Fruit fly (Drosophila melanogaster) whole organism, embryonic: ENCODE data around the gene CG7276.

Experiments
- B-H2 ChIP-seq: fragments of 200-800 bp; sonication (Bioruptor generic); optimal IDR thresholded peaks from 2 replicates; lab custom pipeline; 2018; ENCODE audit warnings: missing biosample characterization, mild to moderate bottlenecking, missing genetic modification characterization
- BEAF-32 ChIP-seq: fragments of 200-800 bp; sonication (Bioruptor generic); optimal IDR thresholded peaks from 3 replicates; lab custom pipeline; 2017; ENCODE audit warnings: missing biosample characterization, missing genetic modification characterization, mild to moderate bottlenecking, moderate library complexity, missing genetic modification reagents
- Bgb ChIP-seq: fragments of 200-800 bp; sonication (Bioruptor generic); IDR thresholded peaks from 2 replicates; pipeline ENCODE4 v1.3.6; 2022; ENCODE audit warnings: missing biosample characterization, missing genetic modification characterization; ENCODE audit not compliant: partially characterized antibody
- CG10147 ChIP-seq: fragments of 200-800 bp; sonication (Bioruptor generic); optimal IDR thresholded peaks from 2 replicates; lab custom pipeline; 2019; ENCODE audit warnings: missing biosample characterization, mild to moderate bottlenecking, missing genetic modification characterization, moderate library complexity
- CG10267 ChIP-seq: fragments of 200-800 bp; sonication (Bioruptor generic); optimal IDR thresholded peaks from 2 replicates; lab custom pipeline; 2018; ENCODE audit warnings: missing biosample characterization, mild to moderate bottlenecking, missing genetic modification characterization, moderate library complexity
- CG14965 ChIP-seq: fragments of 200-800 bp; sonication (Bioruptor generic); optimal IDR thresholded peaks from 2 replicates; lab custom pipeline; 2016; ENCODE audit warnings: missing biosample characterization, missing genetic modification characterization, borderline replicate concordance
- CG15514 ChIP-seq: fragments of 200-800 bp; sonication (Bioruptor generic); optimal IDR thresholded peaks from 3 replicates; lab custom pipeline; 2017; ENCODE audit warnings: missing biosample characterization, missing genetic modification characterization, mild to moderate bottlenecking, moderate library complexity, missing genetic modification reagents
- CG15601 ChIP-seq: fragments of 200-800 bp; sonication (Bioruptor generic); optimal IDR thresholded peaks from 3 replicates; lab custom pipeline; 2019; ENCODE audit warnings: missing biosample characterization, mild to moderate bottlenecking, missing genetic modification characterization, moderate library complexity
- CG17568 ChIP-seq: fragments of 200-800 bp; sonication (Bioruptor generic); optimal IDR thresholded peaks from 2 replicates; lab custom pipeline; 2018; ENCODE audit warnings: missing biosample characterization, mild to moderate bottlenecking, missing genetic modification characterization, moderate library complexity
- CG17829 ChIP-seq: fragments of 200-800 bp; optimal IDR thresholded peaks from 2 replicates; lab custom pipeline; 2019; ENCODE audit warnings: missing biosample characterization, mild to moderate bottlenecking, missing genetic modification characterization, moderate library complexity
- CG2116 ChIP-seq: fragments of 200-800 bp; sonication (Bioruptor generic); optimal IDR thresholded peaks from 3 replicates; lab custom pipeline; 2018; ENCODE audit warnings: missing biosample characterization, mild to moderate bottlenecking, missing genetic modification characterization
- CG2712 ChIP-seq: fragments of 200-800 bp; optimal IDR thresholded peaks from 3 replicates; lab custom pipeline; 2019; ENCODE audit warnings: missing biosample characterization, mild to moderate bottlenecking, missing genetic modification characterization, moderate library complexity
- CG2875 ChIP-seq: fragments of 200-800 bp; sonication (Bioruptor generic); optimal IDR thresholded peaks from 2 replicates; lab custom pipeline; 2017; ENCODE audit warnings: missing biosample characterization, mild to moderate bottlenecking, missing genetic modification characterization, missing genetic modification reagents
- CG30020 ChIP-seq: fragments of 200-800 bp; optimal IDR thresholded peaks from 2 replicates; lab custom pipeline; 2019; ENCODE audit warnings: missing biosample characterization, mild to moderate bottlenecking, missing genetic modification characterization, moderate library complexity
- CG33557 ChIP-seq: fragments of 200-800 bp; sonication (Bioruptor generic); optimal IDR thresholded peaks from 2 replicates; lab custom pipeline; 2019; ENCODE audit warnings: missing biosample characterization, mild to moderate bottlenecking, missing genetic modification characterization, moderate library complexity
- CG4617 ChIP-seq: fragments of 200-800 bp; sonication (Bioruptor generic); optimal IDR thresholded peaks from 3 replicates; lab custom pipeline; 2016; ENCODE audit warnings: missing biosample characterization, missing genetic modification characterization, borderline replicate concordance
- CG6854 ChIP-seq: fragments of 200-800 bp; sonication (Bioruptor generic); optimal IDR thresholded peaks from 3 replicates; lab custom pipeline; 2017; ENCODE audit warnings: missing biosample characterization, mild to moderate bottlenecking, missing genetic modification characterization
- CG8290 ChIP-seq, 3 experiments: fragments of 200-800 bp; sonication (Bioruptor generic); optimal IDR thresholded peaks; 2 replicates each; lab custom pipeline; 2016 to 2019; ENCODE audit warnings: missing biosample characterization in 3 of 3, missing genetic modification characterization in 3 of 3, mild to moderate bottlenecking in 2 of 3, moderate library complexity in 1 of 3
- Doc3 ChIP-seq: fragments of 200-800 bp; sonication (Bioruptor generic); IDR thresholded peaks from 3 replicates; pipeline ENCODE4 v1.3.6; 2022; ENCODE audit warnings: missing biosample characterization, missing genetic modification characterization; ENCODE audit not compliant: partially characterized antibody
- Dp ChIP-seq: fragments of 200-800 bp; sonication (Bioruptor generic); optimal IDR thresholded peaks from 2 replicates; lab custom pipeline; 2018; ENCODE audit warnings: missing biosample characterization, mild to moderate bottlenecking, missing genetic modification characterization, moderate library complexity
- E2f2 ChIP-seq: fragments of 200-800 bp; sonication (Bioruptor generic); IDR thresholded peaks from 2 replicates; pipeline ENCODE4 v1.3.6; 2022; ENCODE audit warnings: missing biosample characterization, missing genetic modification characterization
- HLH4C ChIP-seq: fragments of 200-800 bp; sonication (Bioruptor generic); IDR thresholded peaks from 3 replicates; pipeline ENCODE4 v1.3.6; 2022; ENCODE audit warnings: missing biosample characterization, missing genetic modification characterization; ENCODE audit not compliant: partially characterized antibody
- Lhr ChIP-seq: fragments of 200-800 bp; sonication (Bioruptor generic); optimal IDR thresholded peaks from 3 replicates; lab custom pipeline; 2017; ENCODE audit warnings: mild to moderate bottlenecking, missing biosample characterization, missing genetic modification reagents, missing genetic modification characterization
- MESR4 ChIP-seq: fragments of 200-800 bp; sonication (Bioruptor generic); optimal IDR thresholded peaks from 2 replicates; lab custom pipeline; 2018; ENCODE audit warnings: missing biosample characterization, mild to moderate bottlenecking, missing genetic modification characterization, moderate library complexity
- Meics ChIP-seq: fragments of 200-800 bp; sonication (Bioruptor generic); optimal IDR thresholded peaks from 2 replicates; lab custom pipeline; 2017; ENCODE audit warnings: missing biosample characterization, mild to moderate bottlenecking, missing genetic modification characterization
- NC2β ChIP-seq: fragments of 200-800 bp; sonication (Bioruptor generic); optimal IDR thresholded peaks from 2 replicates; lab custom pipeline; 2016; ENCODE audit warnings: missing biosample characterization, missing genetic modification characterization
- Nf-YC ChIP-seq: fragments of 200-800 bp; optimal IDR thresholded peaks from 3 replicates; lab custom pipeline; 2019; ENCODE audit warnings: missing biosample characterization, mild to moderate bottlenecking, missing genetic modification characterization, moderate library complexity
- YL-1 ChIP-seq: fragments of 200-800 bp; sonication (Bioruptor generic); optimal IDR thresholded peaks from 3 replicates; lab custom pipeline; 2017; ENCODE audit warnings: missing biosample characterization, mild to moderate bottlenecking, missing genetic modification characterization
- amos ChIP-seq: fragments of 200-800 bp; sonication (Bioruptor generic); IDR thresholded peaks from 2 replicates; pipeline ENCODE4 v1.3.6; 2022; ENCODE audit warnings: missing biosample characterization, missing genetic modification characterization; ENCODE audit not compliant: partially characterized antibody
- bowl ChIP-seq: fragments of 200-800 bp; sonication (Bioruptor generic); IDR thresholded peaks from 2 replicates; pipeline ENCODE4 v1.3.6; 2022; ENCODE audit warnings: missing biosample characterization, missing genetic modification characterization
- chinmo ChIP-seq: fragments of 200-800 bp; sonication (Bioruptor generic); IDR thresholded peaks from 4 replicates; pipeline ENCODE4 v1.3.6; 2022; ENCODE audit warnings: missing biosample characterization, missing genetic modification characterization; ENCODE audit not compliant: partially characterized antibody
- eve ChIP-seq, 2 experiments: fragments of >200 bp; optimal IDR thresholded peaks; 2 replicates each; lab custom pipeline; 2017; ENCODE audit warnings: missing biosample characterization in 2 of 2, missing genetic modification characterization in 2 of 2
- exex ChIP-seq: fragments of 200-800 bp; sonication (Bioruptor generic); optimal IDR thresholded peaks from 4 replicates; lab custom pipeline; 2018; ENCODE audit warnings: missing biosample characterization, mild to moderate bottlenecking, missing genetic modification characterization, moderate library complexity
- gfzf ChIP-seq: fragments of 200-800 bp; sonication (Bioruptor generic); optimal IDR thresholded peaks from 2 replicates; lab custom pipeline; 2016; ENCODE audit warnings: missing biosample characterization, mild to moderate bottlenecking, missing genetic modification characterization, moderate library complexity
- gsb-n ChIP-seq: fragments of 200-800 bp; sonication (Bioruptor generic); optimal IDR thresholded peaks from 3 replicates; lab custom pipeline; 2018; ENCODE audit warnings: missing biosample characterization, mild to moderate bottlenecking, missing genetic modification characterization
- hbn ChIP-seq: fragments of 200-800 bp; sonication (Bioruptor generic); IDR thresholded peaks from 2 replicates; pipeline ENCODE4 v1.3.6; 2022; ENCODE audit warnings: missing biosample characterization, missing genetic modification characterization; ENCODE audit not compliant: partially characterized antibody
- nerfin-1 ChIP-seq: fragments of 200-800 bp; sonication (Bioruptor generic); optimal IDR thresholded peaks from 3 replicates; lab custom pipeline; 2019; ENCODE audit warnings: missing biosample characterization, mild to moderate bottlenecking, missing genetic modification characterization, moderate library complexity
- nmo ChIP-seq: fragments of 200-800 bp; sonication (Bioruptor generic); optimal IDR thresholded peaks from 2 replicates; lab custom pipeline; 2018; ENCODE audit warnings: missing biosample characterization, mild to moderate bottlenecking, missing genetic modification characterization, moderate library complexity
- onecut ChIP-seq: fragments of 200-800 bp; sonication (Bioruptor generic); IDR thresholded peaks from 2 replicates; pipeline ENCODE4 v1.3.6; 2022; ENCODE audit warnings: missing biosample characterization, missing genetic modification characterization
- pzg ChIP-seq: fragments of 200-800 bp; sonication (Bioruptor generic); optimal IDR thresholded peaks from 3 replicates; lab custom pipeline; 2018; ENCODE audit warnings: missing biosample characterization, mild to moderate bottlenecking, missing genetic modification characterization, moderate library complexity
- stwl ChIP-seq: fragments of 200-800 bp; sonication (Bioruptor generic); optimal IDR thresholded peaks from 3 replicates; lab custom pipeline; 2018; ENCODE audit warnings: missing biosample characterization, mild to moderate bottlenecking, missing genetic modification characterization, moderate library complexity
- sug ChIP-seq: fragments of 200-800 bp; optimal IDR thresholded peaks from 2 replicates; lab custom pipeline; 2019; ENCODE audit warnings: missing biosample characterization, mild to moderate bottlenecking, missing genetic modification characterization, moderate library complexity
- tll ChIP-seq, 2 experiments: fragments of 200-800 bp in 1 of 2; fragments of >200 bp in 1 of 2; sonication (Bioruptor generic) in 1 of 2; optimal IDR thresholded peaks; 2 replicates each; lab custom pipeline; 2017 to 2019; ENCODE audit warnings: missing biosample characterization in 2 of 2, missing genetic modification characterization in 2 of 2, mild to moderate bottlenecking in 1 of 2, moderate library complexity in 1 of 2
- tna ChIP-seq: fragments of 200-800 bp; sonication (Bioruptor generic); IDR thresholded peaks from 2 replicates; pipeline ENCODE4 v1.3.6; 2022; ENCODE audit warnings: missing biosample characterization, missing genetic modification characterization; ENCODE audit not compliant: partially characterized antibody
- unc-4 ChIP-seq: fragments of 200-800 bp; sonication (Bioruptor generic); IDR thresholded peaks from 2 replicates; pipeline ENCODE4 v1.3.6; 2022; ENCODE audit warnings: missing biosample characterization, missing genetic modification characterization; ENCODE audit not compliant: partially characterized antibody

CG7276 gene

dm6 chr3L:15523806-15524346, 25.9 kb downstream of the CG7276 start, which contains the start of gene CG7945 (continued):
- TF ChIP-seq CG17568 = peak; percentile 17
- TF ChIP-seq CG4617 (GFP tag; lab: Kevin White, UChicago) = peak; percentile 66
- TF ChIP-seq nmo (GFP tag; lab: Kevin White, UChicago) = peak; percentile 23
- peak; percentile 43 for TF ChIP-seq CG17829
- peak; percentile 85 for TF ChIP-seq CG2116 (GFP tag; lab: Kevin White, UChicago)
- TF ChIP-seq Meics = no peak
- peak; percentile 54; the same call in 1 of the 2 replicates for TF ChIP-seq tna
- TF ChIP-seq CG10267 (tag; lab: Kevin White, UChicago) = peak; percentile 44
- TF ChIP-seq NC2β (GFP tag; lab: Kevin White, UChicago) = no peak
- TF ChIP-seq Dp (GFP tag; lab: Kevin White, UChicago) = peak; percentile 98
- no peak for TF ChIP-seq CG6854 (GFP tag; lab: Kevin White, UChicago)
- TF ChIP-seq E2f2 (GFP tag; lab: Robert Waterston, UW) = peak; percentile 99
- peak; percentile 19 for TF ChIP-seq CG10147 (GFP tag; lab: Kevin White, UChicago)
- peak; percentile 64; the same call in 1 of the 2 replicates for TF ChIP-seq amos
- no peak for TF ChIP-seq nerfin-1
- TF ChIP-seq sug (tag; lab: Kevin White, UChicago) = peak; percentile 38
- TF ChIP-seq BEAF-32 (GFP tag; lab: Kevin White, UChicago) = peak; percentile 65
- TF ChIP-seq HLH4C (GFP tag; lab: Robert Waterston, UW) = peak; percentile 78
- TF ChIP-seq stwl (tag; lab: Kevin White, UChicago) = peak; percentile 87
- TF ChIP-seq CG14965 (GFP tag; lab: Kevin White, UChicago) = no peak
- TF ChIP-seq CG2875 (GFP tag; lab: Kevin White, UChicago) = no peak
- peak; percentile 93 for TF ChIP-seq pzg (GFP tag; lab: Kevin White, UChicago)
- TF ChIP-seq YL-1 (GFP tag; lab: Kevin White, UChicago) = peak; percentile 72
- peak; percentile 70 for TF ChIP-seq Bgb (GFP tag; lab: Robert Waterston, UW)
- no peak for TF ChIP-seq CG33557 (GFP tag; lab: Kevin White, UChicago)
- TF ChIP-seq Doc3 = peak; percentile 48; the same call in 2 of the 3 replicates
- TF ChIP-seq chinmo (GFP tag; lab: Robert Waterston, UW) = 0 out of 4 replicates have a peak, but pooled peaks have one; percentile 54
- TF ChIP-seq hbn = peak; percentile 63
- TF ChIP-seq bowl = no peak
- TF ChIP-seq eve (GFP tag; optimal IDR thresholded peaks at IDR 0.05; lab: Kevin White, UChicago) = peak in 1 of 2 experiments; percentile 79
- TF ChIP-seq gfzf (GFP tag; lab: Kevin White, UChicago) = peak; percentile 84
- TF ChIP-seq onecut (GFP tag; lab: Robert Waterston, UW) = 0 out of 2 replicates have a peak, but pooled peaks have one; percentile 3
- TF ChIP-seq Nf-YC (tag; lab: Kevin White, UChicago) = peak; percentile 24
- TF ChIP-seq MESR4 = peak; percentile 69
- peak; percentile 22 for TF ChIP-seq B-H2 (GFP tag; lab: Kevin White, UChicago)
- peak; percentile 53 for TF ChIP-seq CG15601 (tag; lab: Kevin White, UChicago)
- no peak for TF ChIP-seq CG8290 (GFP tag; optimal IDR thresholded peaks at IDR 0.05; lab: Kevin White, UChicago)
- TF ChIP-seq CG8290 (tag; optimal IDR thresholded peaks at IDR 0.05; lab: Kevin White, UChicago) = peak in 1 of 2 experiments; percentile 23
- peak; percentile 70 for TF ChIP-seq gsb-n (tag; lab: Kevin White, UChicago)
- TF ChIP-seq CG15514 = peak; percentile 51
- TF ChIP-seq unc-4 = peak; percentile 69
- TF ChIP-seq Lhr (GFP tag; lab: Kevin White, UChicago) = peak; percentile 34
- peak in 1 of 2 experiments; percentile 12 for TF ChIP-seq tll (GFP tag; optimal IDR thresholded peaks at IDR 0.05; lab: Kevin White, UChicago)
- peak; percentile 29 for TF ChIP-seq CG2712 (tag; lab: Kevin White, UChicago)
- peak; percentile 29 for TF ChIP-seq CG30020 (tag; lab: Kevin White, UChicago)
- peak; percentile 29 for TF ChIP-seq exex (tag; lab: Kevin White, UChicago)
